Worm (Caenorhabditis elegans): ENCODE results near the gene H04M03.11.
A peak's percentile ranks its signal among the peaks of the same experiment; 100 is the strongest.

H04M03.11 gene

DNA sequence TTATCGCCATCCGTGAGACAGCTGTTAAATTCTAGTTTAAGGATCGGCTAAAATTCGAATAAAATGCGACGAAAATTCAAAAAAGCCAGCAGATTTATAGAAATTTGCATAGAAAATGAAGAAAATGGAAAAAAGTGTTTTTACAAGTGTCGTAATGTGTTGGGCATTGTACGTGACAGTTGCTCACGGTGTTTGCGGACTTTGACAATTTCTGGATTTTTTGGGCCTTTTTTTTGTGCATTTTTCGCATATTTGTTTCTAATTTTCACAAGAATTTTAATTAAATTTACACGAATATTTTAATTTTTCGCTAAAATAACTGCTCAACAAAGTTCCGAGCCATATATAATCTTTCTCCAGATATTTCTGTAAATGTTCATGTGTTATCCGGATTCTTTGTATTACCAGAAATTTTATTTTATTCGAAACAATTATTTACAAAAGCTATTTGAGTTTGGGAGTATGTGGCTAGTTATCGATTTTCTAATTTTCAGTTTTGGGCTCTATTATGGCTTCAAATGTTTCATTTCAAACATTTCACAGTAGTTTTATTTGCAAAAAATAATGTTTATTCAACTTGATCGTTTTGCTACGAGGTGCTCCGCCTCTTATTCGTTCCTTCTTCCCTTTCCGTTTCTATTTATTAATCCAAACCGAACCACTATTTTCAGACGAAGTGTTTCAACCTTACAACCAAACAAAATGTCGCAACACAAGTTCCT, 36.3 kb downstream of the H04M03.11 start, which contains the start of gene sams-3:
TSS of gene sams-3 (plus strand) at position 672 of the 722 bp plus-strand sequence.
- TF ChIP-seq ets-7 (tag; optimal IDR thresholded peaks at IDR 0.05) (no peak), F13C5.2 (tag; optimal IDR thresholded peaks at IDR 0.05) (peak; percentile 25)

DNA sequence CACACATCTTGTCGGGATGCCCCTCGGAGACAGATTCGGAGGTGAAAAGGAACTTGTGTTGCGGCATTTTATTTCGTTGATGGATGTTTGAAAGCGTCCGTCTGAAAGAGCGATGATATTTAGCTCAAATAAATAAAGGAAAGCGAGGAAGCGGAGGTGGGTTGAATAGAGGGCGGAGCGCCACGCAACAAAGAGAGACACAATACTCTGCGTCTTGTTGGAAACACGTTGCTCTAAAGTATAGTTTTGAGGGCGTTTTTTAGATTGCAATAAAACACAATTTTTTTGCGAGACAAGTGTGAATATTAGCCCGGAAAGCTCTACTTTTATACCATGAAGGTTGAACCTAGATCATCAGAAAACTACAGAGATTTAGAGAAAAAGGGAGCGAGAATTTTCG, 38.1 kb downstream of the H04M03.11 start, which contains the start of gene sams-4:
TSS of gene sams-4 (minus strand) at position 101 of the 400 bp plus-strand sequence.
- no peak for TF ChIP-seq ets-7 (tag; optimal IDR thresholded peaks at IDR 0.05)
- TF ChIP-seq hmbx-1 (tag; optimal IDR thresholded peaks at IDR 0.05): no peak
- TF ChIP-seq ama-1 (optimal IDR thresholded peaks at IDR 0.05): no peak
- TF ChIP-seq aly-1 (tag; optimal IDR thresholded peaks at IDR 0.05): no peak
- TF ChIP-seq B0310.2 (tag; optimal IDR thresholded peaks at IDR 0.05): no peak
- no peak for TF ChIP-seq pes-1 (GFP tag; IDR thresholded peaks at IDR 0.05)
- TF ChIP-seq tbx-37 (GFP tag; conservative IDR thresholded peaks at IDR 0.05): no peak
- TF ChIP-seq tra-4 (tag; optimal IDR thresholded peaks at IDR 0.05): no peak
- no peak for TF ChIP-seq scrt-1 (GFP tag; IDR thresholded peaks at IDR 0.05)
- TF ChIP-seq flt-1 (GFP tag; IDR thresholded peaks at IDR 0.05): no peak
- TF ChIP-seq hmg-4 (GFP tag; optimal IDR thresholded peaks at IDR 0.05): no peak
- no peak for TF ChIP-seq ceh-36 (tag; optimal IDR thresholded peaks at IDR 0.05)
- TF ChIP-seq hnd-1 (tag; optimal IDR thresholded peaks at IDR 0.05): no peak
- no peak for TF ChIP-seq ceh-13 (GFP tag; optimal IDR thresholded peaks at IDR 0.05)
- TF ChIP-seq tbx-11 (GFP tag; IDR thresholded peaks at IDR 0.05): no peak
- no peak for TF ChIP-seq sea-1 (GFP tag; conservative IDR thresholded peaks at IDR 0.05)
- TF ChIP-seq F13C5.2 (tag; optimal IDR thresholded peaks at IDR 0.05): no peak

ce11 chrIV:5842905-5843304, 41.5 kb downstream of the H04M03.11 start:
- TF ChIP-seq scrt-1 (GFP tag; IDR thresholded peaks at IDR 0.05): no peak
- TF ChIP-seq pes-1 (GFP tag; IDR thresholded peaks at IDR 0.05): no peak
- TF ChIP-seq ama-1 (optimal IDR thresholded peaks at IDR 0.05): no peak
- TF ChIP-seq hmg-4 (GFP tag; optimal IDR thresholded peaks at IDR 0.05): no peak
- no peak for TF ChIP-seq ceh-13 (GFP tag; optimal IDR thresholded peaks at IDR 0.05)
- no peak for TF ChIP-seq ceh-36 (tag; optimal IDR thresholded peaks at IDR 0.05)
- TF ChIP-seq hnd-1 (tag; optimal IDR thresholded peaks at IDR 0.05): no peak
- no peak for TF ChIP-seq B0310.2 (tag; optimal IDR thresholded peaks at IDR 0.05)
- TF ChIP-seq tbx-11 (GFP tag; IDR thresholded peaks at IDR 0.05): no peak

DNA sequence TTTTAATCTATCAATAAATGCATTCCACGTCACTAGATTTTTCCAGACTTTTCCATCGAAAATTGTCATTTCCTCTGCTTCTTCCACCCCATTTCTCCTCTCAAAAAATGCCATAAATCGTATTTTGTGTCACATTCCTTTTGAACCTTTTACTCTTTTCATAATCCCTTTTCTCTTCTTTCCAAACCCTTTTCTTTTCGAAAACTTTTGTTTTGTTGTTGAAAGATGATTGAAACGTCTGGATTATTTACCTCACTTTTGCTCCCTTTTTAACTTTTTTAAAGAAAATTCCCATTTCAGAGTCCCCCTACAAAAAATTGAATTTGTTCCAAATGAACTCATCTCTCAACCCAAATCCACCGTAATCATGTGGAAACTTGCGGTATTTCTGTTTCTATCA, 45.2 kb downstream of the H04M03.11 start, which contains the start of gene C06E7.2:
TSS of gene C06E7.2 (plus strand) at position 301 of the 400 bp plus-strand sequence.
- TF ChIP-seq pes-1 (GFP tag; IDR thresholded peaks at IDR 0.05) (no peak), tbx-11 (GFP tag; IDR thresholded peaks at IDR 0.05) (no peak), tbx-37 (GFP tag; conservative IDR thresholded peaks at IDR 0.05) (no peak), ceh-36 (tag; optimal IDR thresholded peaks at IDR 0.05) (no peak), hnd-1 (tag; optimal IDR thresholded peaks at IDR 0.05) (no peak), B0310.2 (tag; optimal IDR thresholded peaks at IDR 0.05) (no peak)

DNA sequence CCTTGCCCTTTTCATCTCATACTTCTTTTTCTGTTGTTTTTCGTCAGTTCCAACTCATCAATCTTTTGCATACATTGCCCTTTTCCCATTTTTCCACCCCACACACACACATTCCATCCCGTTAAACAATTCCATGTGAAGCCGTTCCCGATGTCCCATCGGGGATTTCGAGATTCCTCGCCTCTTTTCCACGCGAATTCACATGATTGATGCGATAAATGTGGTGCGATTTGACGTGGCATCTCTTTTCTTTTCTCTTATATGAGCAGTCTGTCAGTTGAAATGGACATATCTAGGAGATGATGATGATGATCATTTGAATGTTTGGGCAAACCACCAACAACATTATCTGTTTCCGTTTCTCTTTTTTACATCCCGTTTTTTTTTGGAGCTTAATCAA, 50.2 kb downstream of the H04M03.11 start:
- TF ChIP-seq scrt-1 (GFP tag; IDR thresholded peaks at IDR 0.05) (no peak), F13C5.2 (tag; optimal IDR thresholded peaks at IDR 0.05) (no peak), tbx-11 (GFP tag; IDR thresholded peaks at IDR 0.05) (no peak), tra-4 (tag; optimal IDR thresholded peaks at IDR 0.05) (no peak), hmg-4 (GFP tag; optimal IDR thresholded peaks at IDR 0.05) (no peak), hmbx-1 (tag; optimal IDR thresholded peaks at IDR 0.05) (no peak), tbx-37 (GFP tag; conservative IDR thresholded peaks at IDR 0.05) (no peak), flt-1 (GFP tag; IDR thresholded peaks at IDR 0.05) (no peak), ceh-36 (tag; optimal IDR thresholded peaks at IDR 0.05) (no peak), B0310.2 (tag; optimal IDR thresholded peaks at IDR 0.05) (no peak), aly-1 (tag; optimal IDR thresholded peaks at IDR 0.05) (no peak), pes-1 (GFP tag; IDR thresholded peaks at IDR 0.05) (no peak), ceh-13 (GFP tag; optimal IDR thresholded peaks at IDR 0.05) (no peak), sea-1 (GFP tag; conservative IDR thresholded peaks at IDR 0.05) (no peak), ets-7 (tag; optimal IDR thresholded peaks at IDR 0.05) (no peak), hnd-1 (tag; optimal IDR thresholded peaks at IDR 0.05) (no peak)

DNA sequence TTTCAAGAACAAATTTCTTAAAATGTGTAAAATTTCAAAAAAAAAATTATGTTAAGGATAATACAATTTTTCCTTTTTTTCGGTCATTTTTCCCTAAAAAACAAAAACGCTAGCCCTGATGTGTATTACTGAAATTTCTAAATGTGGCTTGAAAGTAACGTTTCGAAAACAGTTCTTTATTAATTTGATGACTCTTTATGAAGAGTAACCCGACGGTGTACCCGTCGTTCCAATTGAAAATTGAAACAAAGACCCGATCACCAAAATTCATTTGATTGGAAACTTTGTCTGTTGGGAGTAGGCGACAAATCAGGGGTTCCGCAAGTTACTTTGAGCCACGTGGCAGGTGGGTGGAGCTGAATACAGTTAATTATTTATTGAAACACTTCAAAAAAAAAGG, 51.6 kb downstream of the H04M03.11 start:
- TF ChIP-seq hnd-1 (tag; optimal IDR thresholded peaks at IDR 0.05) (no peak), hmg-4 (GFP tag; optimal IDR thresholded peaks at IDR 0.05) (no peak), pes-1 (GFP tag; IDR thresholded peaks at IDR 0.05) (no peak), scrt-1 (GFP tag; IDR thresholded peaks at IDR 0.05) (no peak), tbx-37 (GFP tag; conservative IDR thresholded peaks at IDR 0.05) (no peak), tra-4 (tag; optimal IDR thresholded peaks at IDR 0.05) (no peak)
